Worm (Caenorhabditis elegans) whole organism, midembryonic: Measurements from ENCODE around the gene far-3.

Experiments used
- T22C8.4 ChIP-seq: fragments of 200-800 bp; sonication (Bioruptor generic); IDR thresholded peaks from 2 replicates; pipeline ENCODE4 v1.3.6; 2022; ENCODE audit warnings: missing genetic modification characterization, missing compliant biosample characterization
- cog-1 ChIP-seq: sonication (generic microtip); optimal IDR thresholded peaks from 2 replicates; lab custom pipeline; 2016; ENCODE audit warnings: missing genetic modification characterization, missing compliant biosample characterization
- flt-1 ChIP-seq: fragments of 200-800 bp; sonication (Bioruptor generic); IDR thresholded peaks from 2 replicates; pipeline ENCODE4 v1.3.6; 2022; ENCODE audit warnings: missing genetic modification characterization, missing compliant biosample characterization
- klf-2 ChIP-seq: fragments of 200-800 bp; sonication (Bioruptor generic); conservative IDR thresholded peaks from 2 replicates; pipeline ENCODE4 v1.3.6; 2022; ENCODE audit warnings: missing genetic modification reagents, missing genetic modification characterization, missing compliant biosample characterization
- med-1 ChIP-seq: sonication (generic microtip); optimal IDR thresholded peaks from 2 replicates; lab custom pipeline; 2017; ENCODE audit warnings: missing genetic modification characterization, mild to moderate bottlenecking, missing compliant biosample characterization, antibody characterized with exemption, missing genetic modification reagents; ENCODE audit not compliant: insufficient read depth
- ref-1 ChIP-seq: fragments of 200-800 bp; sonication (Bioruptor generic); conservative IDR thresholded peaks from 2 replicates; pipeline ENCODE4 v1.3.6; 2022; ENCODE audit warnings: missing genetic modification reagents, missing genetic modification characterization, missing compliant biosample characterization
- tab-1 ChIP-seq: fragments of 200-800 bp; sonication (Bioruptor generic); IDR thresholded peaks from 2 replicates; pipeline ENCODE4 v1.3.6; 2022; ENCODE audit warnings: missing genetic modification characterization, missing compliant biosample characterization
- ztf-29 ChIP-seq: fragments of 200-800 bp; sonication (Bioruptor generic); IDR thresholded peaks from 2 replicates; pipeline ENCODE4 v1.3.6; 2022; ENCODE audit warnings: missing genetic modification reagents, missing genetic modification characterization, missing compliant biosample characterization

DNA sequence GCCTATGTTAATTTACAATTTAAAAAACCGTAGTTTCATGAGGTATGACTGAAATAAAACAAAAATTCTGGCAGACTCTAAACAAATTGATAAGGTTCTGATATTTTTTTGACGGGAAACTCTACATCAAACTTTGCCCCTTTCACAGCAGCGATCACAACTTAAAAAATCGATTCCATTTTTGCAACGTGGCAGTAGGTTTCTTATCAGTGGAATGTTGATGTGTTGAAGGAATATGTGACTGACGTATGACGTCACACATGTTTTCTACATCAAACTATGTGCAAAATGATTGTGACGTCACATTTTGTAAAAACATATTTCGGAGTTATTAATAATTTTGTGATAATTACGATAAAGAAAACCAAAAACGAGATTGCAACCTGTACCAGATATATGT, 14.6 kb upstream of the far-3 start:
- no peak for TF ChIP-seq ref-1 (GFP tag; lab: Robert Waterston, UW)
- TF ChIP-seq flt-1 (GFP tag; lab: Robert Waterston, UW): no peak
- no peak for TF ChIP-seq klf-2 (GFP tag; lab: Robert Waterston, UW)
- TF ChIP-seq tab-1 (GFP tag; lab: Robert Waterston, UW): no peak
- TF ChIP-seq cog-1 (tag; lab: Kevin White, UChicago): no peak
- no peak for TF ChIP-seq T22C8.4 (GFP tag; lab: Robert Waterston, UW)
- TF ChIP-seq med-1 (GFP tag; lab: Kevin White, UChicago): no peak
- TF ChIP-seq ztf-29: no peak
